Fruit fly (Drosophila melanogaster) whole organism, wandering third instar larva: ENCODE results near the gene kay.

Source experiments
- Mio ChIP-seq: sonication (Bioruptor generic); optimal IDR thresholded peaks from 2 replicates; lab custom pipeline; 2016; ENCODE audit warnings: missing biosample characterization, missing genetic modification characterization
- OdsH ChIP-seq: fragments of 200-800 bp; sonication (Bioruptor generic); optimal IDR thresholded peaks from 2 replicates; lab custom pipeline; 2016; ENCODE audit warnings: missing biosample characterization, mild to moderate bottlenecking, missing genetic modification characterization
- dmrt93B ChIP-seq: fragments of 200-800 bp; sonication (Bioruptor generic); optimal IDR thresholded peaks from 2 replicates; lab custom pipeline; 2018; ENCODE audit warnings: missing biosample characterization, mild to moderate bottlenecking, missing genetic modification characterization
- ey ChIP-seq: fragments of 200-800 bp; sonication (Bioruptor generic); optimal IDR thresholded peaks from 2 replicates; lab custom pipeline; 2016; ENCODE audit warnings: missing biosample characterization, missing genetic modification characterization
- psq ChIP-seq: fragments of 200-800 bp; sonication (Bioruptor generic); optimal IDR thresholded peaks from 3 replicates; lab custom pipeline; 2017; ENCODE audit warnings: missing biosample characterization, mild to moderate bottlenecking, missing genetic modification characterization, moderate library complexity
- woc ChIP-seq: sonication (Bioruptor generic); optimal IDR thresholded peaks from 2 replicates; lab custom pipeline; 2016; ENCODE audit warnings: missing biosample characterization, mild to moderate bottlenecking, missing genetic modification characterization

DNA sequence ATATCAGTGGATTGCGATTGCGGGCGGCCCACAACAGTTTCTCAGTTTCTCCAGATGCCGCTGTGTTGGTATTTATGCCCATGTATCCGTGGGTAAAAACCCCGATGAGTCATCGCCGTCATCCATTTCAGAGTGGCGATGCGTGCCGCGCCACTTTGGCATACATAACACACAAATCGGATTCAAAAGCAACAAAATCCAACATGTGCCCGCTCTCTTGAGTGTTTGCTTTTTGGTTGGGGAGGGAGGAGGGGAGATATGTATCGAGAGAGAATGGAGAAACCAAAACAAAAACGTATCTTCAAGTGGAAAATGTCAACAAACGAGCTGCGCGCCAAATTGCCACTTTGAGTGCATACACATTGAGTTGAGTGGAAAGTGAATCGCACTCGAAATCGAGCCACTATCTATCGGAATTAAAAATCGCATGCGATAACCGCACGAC, 5.9 kb downstream of the kay start:
- TF ChIP-seq Mio (GFP tag; lab: Kevin White, UChicago) (no peak), psq (GFP tag; lab: Kevin White, UChicago) (no peak), ey (GFP tag; lab: Kevin White, UChicago) (no peak), woc (GFP tag; lab: Kevin White, UChicago) (no peak), dmrt93B (GFP tag; lab: Kevin White, UChicago) (no peak), OdsH (GFP tag; lab: Kevin White, UChicago) (no peak)
